Worm (Caenorhabditis elegans) whole organism, L4 larva: ENCODE results near the gene T24E12.12.

ENCODE experiments used
- D1046.2 ChIP-seq: fragments of 200-800 bp; sonication (Bioruptor generic); IDR thresholded peaks from 2 replicates; pipeline ENCODE4 v1.3.6; 2022; ENCODE audit warnings: missing genetic modification characterization, missing compliant biosample characterization
- F26F4.8 ChIP-seq: fragments of 200-800 bp; sonication (Bioruptor generic); conservative IDR thresholded peaks from 2 replicates; pipeline ENCODE4 v1.3.6; 2022; ENCODE audit warnings: missing genetic modification characterization, missing compliant biosample characterization
- F44E2.7 ChIP-seq: fragments of 200-800 bp; sonication (Bioruptor generic); IDR thresholded peaks from 2 replicates; pipeline ENCODE4 v2.1.2; 2022; ENCODE audit warnings: missing genetic modification characterization, missing compliant biosample characterization
- F49E8.2 ChIP-seq: sonication (generic microtip); optimal IDR thresholded peaks from 2 replicates; lab custom pipeline; 2016; ENCODE audit warnings: missing compliant biosample characterization, mild to moderate bottlenecking, missing genetic modification characterization, borderline replicate concordance
- Y105C5A.15 ChIP-seq: fragments of 200-800 bp; sonication (Bioruptor generic); IDR thresholded peaks from 2 replicates; pipeline ENCODE4 v1.3.6; 2022; ENCODE audit warnings: missing genetic modification characterization, missing compliant biosample characterization
- aha-1 ChIP-seq: fragments of 150-350 bp; peaks from one replicate; lab custom pipeline; 2014; ENCODE audit warnings: missing biosample characterization, missing genetic modification characterization
- aly-2 ChIP-seq: sonication (generic microtip); optimal IDR thresholded peaks from 2 replicates; lab custom pipeline; 2018; ENCODE audit warnings: missing biosample characterization, missing genetic modification characterization
- arid-1 ChIP-seq: fragments of 200-800 bp; sonication (Bioruptor generic); conservative IDR thresholded peaks from 2 replicates; pipeline ENCODE4 v1.3.6; 2022; ENCODE audit warnings: missing genetic modification reagents, missing genetic modification characterization, missing compliant biosample characterization
- attf-4 ChIP-seq: sonication (generic microtip); optimal IDR thresholded peaks from 3 replicates; lab custom pipeline; 2017; ENCODE audit warnings: missing biosample characterization, missing genetic modification characterization
- ceh-20 ChIP-seq: fragments of 200-800 bp; sonication (Bioruptor generic); IDR thresholded peaks from 2 replicates; pipeline ENCODE4 v1.3.6; 2022; ENCODE audit warnings: missing genetic modification reagents, missing genetic modification characterization, missing compliant biosample characterization
- ceh-28 ChIP-seq: fragments of 150-350 bp; optimal IDR thresholded peaks from 2 replicates; lab custom pipeline; 2014; ENCODE audit warnings: missing biosample characterization, missing genetic modification reagents, missing genetic modification characterization
- cey-2 ChIP-seq: sonication (generic microtip); optimal IDR thresholded peaks from 3 replicates; lab custom pipeline; 2017; ENCODE audit warnings: missing genetic modification characterization, mild to moderate bottlenecking, missing compliant biosample characterization, antibody characterized with exemption, borderline replicate concordance; ENCODE audit not compliant: insufficient read depth
- daf-16 ChIP-seq, 3 experiments: sonication (generic microtip); optimal IDR thresholded peaks; 2 replicates each; lab custom pipeline; 2016 to 2017; ENCODE audit warnings: missing genetic modification characterization in 3 of 3, missing genetic modification reagents in 3 of 3, mild to moderate bottlenecking in 2 of 3, missing compliant biosample characterization in 2 of 3, missing biosample characterization in 1 of 3, moderate library complexity in 1 of 3
- daf-8 ChIP-seq: fragments of 200-800 bp; sonication (Bioruptor generic); IDR thresholded peaks from 2 replicates; pipeline ENCODE4 v1.3.6; 2022; ENCODE audit warnings: missing genetic modification characterization, missing compliant biosample characterization
- dmd-6 ChIP-seq: fragments of 200-800 bp; sonication (Bioruptor generic); IDR thresholded peaks from 2 replicates; pipeline ENCODE4 v1.3.6; 2022; ENCODE audit warnings: missing genetic modification reagents, missing genetic modification characterization, missing compliant biosample characterization
- dmd-8 ChIP-seq: fragments of 200-800 bp; sonication (Bioruptor generic); IDR thresholded peaks from 2 replicates; pipeline ENCODE4 v1.3.6; 2022; ENCODE audit warnings: missing genetic modification characterization, missing compliant biosample characterization
- dmd-9 ChIP-seq: fragments of 200-800 bp; sonication (Bioruptor generic); IDR thresholded peaks from 2 replicates; pipeline ENCODE4 v1.3.6; 2022; ENCODE audit warnings: missing genetic modification reagents, missing genetic modification characterization, missing compliant biosample characterization
- duxl-1 ChIP-seq: sonication (generic microtip); optimal IDR thresholded peaks from 2 replicates; lab custom pipeline; 2016; ENCODE audit warnings: mild to moderate bottlenecking, missing genetic modification characterization, moderate library complexity, missing compliant biosample characterization; ENCODE audit not compliant: poor library complexity
- fos-1 ChIP-seq: fragments of 150-350 bp; optimal IDR thresholded peaks from 2 replicates; lab custom pipeline; 2014; ENCODE audit warnings: missing biosample characterization, missing genetic modification characterization
- gei-8 ChIP-seq: fragments of 200-800 bp; sonication (Bioruptor generic); optimal IDR thresholded peaks from 2 replicates; lab custom pipeline; 2018; ENCODE audit warnings: mild to moderate bottlenecking, missing genetic modification characterization, missing compliant biosample characterization
- hlh-30 ChIP-seq: sonication (generic microtip); optimal IDR thresholded peaks from 2 replicates; lab custom pipeline; 2017; ENCODE audit warnings: antibody characterized with exemption, mild to moderate bottlenecking, missing genetic modification characterization, missing compliant biosample characterization; ENCODE audit not compliant: insufficient read depth
- lin-1 ChIP-seq: fragments of 200-800 bp; sonication (Bioruptor generic); IDR thresholded peaks from 2 replicates; pipeline ENCODE4 v1.3.6; 2022; ENCODE audit warnings: missing genetic modification reagents, missing genetic modification characterization, missing compliant biosample characterization
- lin-38 ChIP-seq: fragments of 200-800 bp; sonication (Bioruptor generic); IDR thresholded peaks from 2 replicates; pipeline ENCODE4 v1.3.6; 2022; ENCODE audit warnings: missing genetic modification reagents, missing genetic modification characterization, missing compliant biosample characterization
- madf-5 ChIP-seq, 2 experiments: fragments of 200-800 bp; sonication (Bioruptor generic); IDR thresholded peaks; 2 replicates each; pipeline ENCODE4 v1.3.6; 2022; ENCODE audit warnings: missing compliant biosample characterization in 2 of 2, missing genetic modification characterization in 2 of 2
- mdl-1 ChIP-seq, 2 experiments: fragments of 150-350 bp in 1 of 2; sonication (generic microtip) in 1 of 2; optimal IDR thresholded peaks; 2 replicates each; lab custom pipeline; 2014 to 2017; ENCODE audit warnings: missing biosample characterization in 2 of 2, missing genetic modification characterization in 2 of 2
- mdt-29 ChIP-seq: fragments of 200-800 bp; sonication (Bioruptor generic); IDR thresholded peaks from 2 replicates; pipeline ENCODE4 v1.3.6; 2022; ENCODE audit warnings: missing genetic modification reagents, missing genetic modification characterization, missing compliant biosample characterization
- mep-1 ChIP-seq: fragments of 150-350 bp; sonication (generic microtip); optimal IDR thresholded peaks from 3 replicates; lab custom pipeline; 2014; ENCODE audit warnings: missing biosample characterization, missing genetic modification characterization
- nhr-237 ChIP-seq: sonication (generic microtip); optimal IDR thresholded peaks from 2 replicates; lab custom pipeline; 2017; ENCODE audit warnings: missing biosample characterization, missing genetic modification characterization
- nhr-25 ChIP-seq: sonication (generic microtip); optimal IDR thresholded peaks from 2 replicates; lab custom pipeline; 2017; ENCODE audit warnings: missing genetic modification characterization, mild to moderate bottlenecking, missing compliant biosample characterization, antibody characterized with exemption, moderate library complexity, borderline replicate concordance; ENCODE audit not compliant: insufficient read depth
- nhr-41 ChIP-seq: fragments of 200-800 bp; sonication (Bioruptor generic); IDR thresholded peaks from 2 replicates; pipeline ENCODE4 v1.3.6; 2022; ENCODE audit warnings: missing genetic modification reagents, missing genetic modification characterization, missing compliant biosample characterization
- nhr-77 ChIP-seq: fragments of 150-350 bp; optimal IDR thresholded peaks from 2 replicates; lab custom pipeline; 2014; ENCODE audit warnings: missing biosample characterization, missing genetic modification characterization
- saeg-2 ChIP-seq: fragments of 200-800 bp; sonication (Bioruptor generic); IDR thresholded peaks from 2 replicates; pipeline ENCODE4 v1.3.6; 2022; ENCODE audit warnings: missing genetic modification reagents, missing genetic modification characterization, missing compliant biosample characterization
- sdz-12 ChIP-seq: fragments of 200-800 bp; sonication (Bioruptor generic); optimal IDR thresholded peaks from 2 replicates; lab custom pipeline; 2018; ENCODE audit warnings: mild to moderate bottlenecking, missing genetic modification characterization, missing compliant biosample characterization
- snpc-4 ChIP-seq: fragments of 150-350 bp; optimal IDR thresholded peaks from 2 replicates; lab custom pipeline; 2014; ENCODE audit warnings: missing biosample characterization, missing genetic modification characterization
- spr-3 ChIP-seq: fragments of 200-800 bp; sonication (Bioruptor generic); optimal IDR thresholded peaks from 2 replicates; lab custom pipeline; 2018; ENCODE audit warnings: mild to moderate bottlenecking, missing genetic modification characterization, missing compliant biosample characterization
- tag-97 ChIP-seq: fragments of 200-800 bp; sonication (Bioruptor generic); IDR thresholded peaks from 2 replicates; pipeline ENCODE4 v1.3.6; 2022; ENCODE audit warnings: missing genetic modification characterization, missing compliant biosample characterization
- unc-39 ChIP-seq: sonication (generic microtip); optimal IDR thresholded peaks from 2 replicates; lab custom pipeline; 2017; ENCODE audit warnings: missing biosample characterization, missing genetic modification characterization
- zag-1 ChIP-seq: fragments of 150-350 bp; optimal IDR thresholded peaks from 2 replicates; lab custom pipeline; 2014; ENCODE audit warnings: missing biosample characterization, missing genetic modification characterization
- zfp-2 ChIP-seq: sonication (generic microtip); optimal IDR thresholded peaks from 2 replicates; lab custom pipeline; 2016; ENCODE audit warnings: mild to moderate bottlenecking, missing genetic modification characterization, missing compliant biosample characterization
- zfp-3 ChIP-seq: fragments of 200-800 bp; sonication (Bioruptor generic); conservative IDR thresholded peaks from 2 replicates; pipeline ENCODE4 v1.3.6; 2022; ENCODE audit warnings: missing genetic modification reagents, missing genetic modification characterization, missing compliant biosample characterization
- zip-11 ChIP-seq: fragments of 200-800 bp; sonication (Bioruptor generic); IDR thresholded peaks from 2 replicates; pipeline ENCODE4 v1.3.6; 2022; ENCODE audit warnings: missing genetic modification characterization, missing compliant biosample characterization
- zip-2 ChIP-seq: fragments of 150-350 bp; optimal IDR thresholded peaks from 2 replicates; lab custom pipeline; 2014; ENCODE audit warnings: missing biosample characterization, missing genetic modification characterization
- ztf-7 ChIP-seq: fragments of 150-350 bp; optimal IDR thresholded peaks from 2 replicates; lab custom pipeline; 2014; ENCODE audit warnings: missing biosample characterization, missing genetic modification characterization

Gene T24E12.12

ce11 chrII:3736893-3737375 is 22.2 kb upstream of the T24E12.12 start, which contains the start of gene F12E12.6:
TSS of gene F12E12.6 (minus strand) at chrII:3736943.
- TF ChIP-seq zfp-2 (no peak), mdl-1 (tag; optimal IDR thresholded peaks at IDR 0.05; lab: Kevin White, UChicago) (no peak), arid-1 (no peak), duxl-1 (tag; lab: Kevin White, UChicago) (no peak), dmd-9 (no peak), madf-5 (GFP tag; IDR thresholded peaks at IDR 0.05; lab: Robert Waterston, UW) (no peak), dmd-6 (no peak), snpc-4 (tag; lab: Kevin White, UChicago) (no peak), nhr-237 (no peak)

ce11 chrII:3739647-3740046 is 19.4 kb upstream of the T24E12.12 start, which contains the start of gene F12E12.2:
TSS of gene F12E12.2 (plus strand) at chrII:3739947.
- TF ChIP-seq cey-2 (tag; lab: Kevin White, UChicago) = no peak
- no peak for TF ChIP-seq zip-11 (GFP tag; lab: Robert Waterston, UW)
- no peak for TF ChIP-seq hlh-30
- TF ChIP-seq ceh-20 (GFP tag; lab: Robert Waterston, UW) = no peak
- TF ChIP-seq tag-97 (GFP tag; lab: Robert Waterston, UW) = no peak
- no peak for TF ChIP-seq unc-39
- no peak for TF ChIP-seq F44E2.7 (GFP tag; lab: Robert Waterston, UW)
- no peak for TF ChIP-seq fos-1 (tag; lab: Kevin White, UChicago)
- no peak for TF ChIP-seq gei-8 (GFP tag; lab: Kevin White, UChicago)
- no peak for TF ChIP-seq mdl-1 (tag; optimal IDR thresholded peaks at IDR 0.05; lab: Kevin White, UChicago)
- TF ChIP-seq nhr-77 (tag; lab: Kevin White, UChicago) = no peak
- TF ChIP-seq D1046.2 (GFP tag; lab: Robert Waterston, UW) = no peak
- no peak for TF ChIP-seq spr-3
- no peak for TF ChIP-seq nhr-237
- no peak for TF ChIP-seq attf-4 (tag; lab: Kevin White, UChicago)
- no peak for TF ChIP-seq mdt-29 (GFP tag; lab: Robert Waterston, UW)
- TF ChIP-seq lin-38 (GFP tag; lab: Robert Waterston, UW) = no peak

- TF ChIP-seq mep-1 (tag; lab: Kevin White, UChicago) = no peak
- no peak for TF ChIP-seq lin-1 (GFP tag; lab: Robert Waterston, UW)
- no peak for TF ChIP-seq saeg-2
- no peak for TF ChIP-seq sdz-12
- TF ChIP-seq ztf-7 (tag; lab: Kevin White, UChicago) = no peak
- TF ChIP-seq F49E8.2 (tag; lab: Kevin White, UChicago) = no peak
- no peak for TF ChIP-seq aly-2 (tag; lab: Kevin White, UChicago)
- no peak for TF ChIP-seq F44E2.7 (GFP tag; lab: Robert Waterston, UW)
- TF ChIP-seq nhr-25 (tag; lab: Kevin White, UChicago) = no peak
- TF ChIP-seq zip-2 (tag; lab: Kevin White, UChicago) = no peak
- no peak for TF ChIP-seq Y105C5A.15 (GFP tag; lab: Robert Waterston, UW)
- TF ChIP-seq zag-1 (tag; lab: Kevin White, UChicago) = no peak
- TF ChIP-seq dmd-8 (GFP tag; lab: Robert Waterston, UW) = no peak
- TF ChIP-seq nhr-41 = no peak
- no peak for TF ChIP-seq zfp-3 (GFP tag; lab: Robert Waterston, UW)
- no peak for TF ChIP-seq aha-1 (tag; lab: Kevin White, UChicago)
- no peak for TF ChIP-seq daf-8 (GFP tag; lab: Robert Waterston, UW)
- TF ChIP-seq ceh-28 = no peak
- TF ChIP-seq daf-16 (GFP tag; optimal IDR thresholded peaks at IDR 0.05; lab: Kevin White, UChicago) = no peak
- TF ChIP-seq daf-16 (tag; optimal IDR thresholded peaks at IDR 0.05; lab: Kevin White, UChicago) = no peak
- TF ChIP-seq F26F4.8 (GFP tag; lab: Robert Waterston, UW) = no peak
These were observed 17.5 kb upstream of the T24E12.12 start, which contains the start of gene F12E12.1 for ce11 chrII:3741584-3741983. TSS of gene F12E12.1 (plus strand) at chrII:3741884.
